Fruit fly (Drosophila melanogaster) whole organism, embryonic: ENCODE data around the gene CG2493.

Experiments
- CG11456 ChIP-seq: fragments of 200-800 bp; sonication (Bioruptor generic); IDR thresholded peaks from 3 replicates; pipeline ENCODE4 v1.3.6; 2022; ENCODE audit warnings: missing biosample characterization, missing genetic modification characterization
- CG11696 ChIP-seq: fragments of 200-800 bp; sonication (Bioruptor generic); IDR thresholded peaks from 2 replicates; pipeline ENCODE4 v1.3.6; 2022; ENCODE audit warnings: missing biosample characterization, missing genetic modification characterization
- CG12299 ChIP-seq: fragments of 200-800 bp; sonication (Bioruptor generic); optimal IDR thresholded peaks from 2 replicates; lab custom pipeline; 2018; ENCODE audit warnings: missing biosample characterization, mild to moderate bottlenecking, missing genetic modification characterization
- CG13775 ChIP-seq: fragments of 200-800 bp; sonication (Bioruptor generic); optimal IDR thresholded peaks from 3 replicates; lab custom pipeline; 2017; ENCODE audit warnings: missing biosample characterization, mild to moderate bottlenecking, missing genetic modification characterization
- CG15514 ChIP-seq: fragments of 200-800 bp; sonication (Bioruptor generic); optimal IDR thresholded peaks from 3 replicates; lab custom pipeline; 2017; ENCODE audit warnings: missing biosample characterization, missing genetic modification characterization, mild to moderate bottlenecking, moderate library complexity, missing genetic modification reagents
- CG1603 ChIP-seq: fragments of 200-800 bp; sonication (Bioruptor generic); optimal IDR thresholded peaks from 2 replicates; lab custom pipeline; 2019; ENCODE audit warnings: missing biosample characterization, mild to moderate bottlenecking, missing genetic modification characterization, moderate library complexity
- CG2202 ChIP-seq: fragments of 200-800 bp; sonication (Bioruptor generic); optimal IDR thresholded peaks from 2 replicates; lab custom pipeline; 2018; ENCODE audit warnings: missing biosample characterization, mild to moderate bottlenecking, missing genetic modification characterization
- CG2875 ChIP-seq: fragments of 200-800 bp; sonication (Bioruptor generic); optimal IDR thresholded peaks from 2 replicates; lab custom pipeline; 2017; ENCODE audit warnings: missing biosample characterization, mild to moderate bottlenecking, missing genetic modification characterization, missing genetic modification reagents
- CG3065 ChIP-seq: fragments of 200-800 bp; sonication (Bioruptor generic); optimal IDR thresholded peaks from 2 replicates; lab custom pipeline; 2016; ENCODE audit warnings: missing biosample characterization, missing genetic modification characterization
- CG6254 ChIP-seq: fragments of 200-800 bp; sonication (Bioruptor generic); optimal IDR thresholded peaks from 3 replicates; lab custom pipeline; 2017; ENCODE audit warnings: mild to moderate bottlenecking, missing biosample characterization, missing genetic modification reagents, missing genetic modification characterization
- CG6689 ChIP-seq: fragments of 200-800 bp; sonication (Bioruptor generic); IDR thresholded peaks from 2 replicates; pipeline ENCODE4 v1.3.6; 2022; ENCODE audit warnings: missing biosample characterization, missing genetic modification characterization
- CG7928 ChIP-seq: fragments of 200-800 bp; sonication (Bioruptor generic); optimal IDR thresholded peaks from 2 replicates; lab custom pipeline; 2017; ENCODE audit warnings: missing biosample characterization, mild to moderate bottlenecking, missing genetic modification characterization
- CG9876 ChIP-seq: fragments of 200-800 bp; sonication (Bioruptor generic); optimal IDR thresholded peaks from 2 replicates; lab custom pipeline; 2016; ENCODE audit warnings: missing biosample characterization, missing genetic modification characterization
- CTCF ChIP-seq: fragments of 200-800 bp; sonication (Bioruptor generic); optimal IDR thresholded peaks from 2 replicates; lab custom pipeline; 2017; ENCODE audit warnings: missing biosample characterization, mild to moderate bottlenecking, missing genetic modification characterization, moderate library complexity
- D ChIP-seq, 2 experiments: fragments of 200-800 bp in 1 of 2; fragments of >200 bp in 1 of 2; sonication (Bioruptor generic) in 1 of 2; optimal IDR thresholded peaks; 2 replicates in 1 of 2; 3 replicates in 1 of 2; lab custom pipeline; 2017; ENCODE audit warnings: mild to moderate bottlenecking in 1 of 2, missing biosample characterization in 1 of 2, missing genetic modification characterization in 1 of 2, missing genetic modification reagents in 1 of 2
- Eip74EF ChIP-seq, 2 experiments: fragments of 200-800 bp in 1 of 2; fragments of >200 bp in 1 of 2; sonication (Bioruptor generic) in 1 of 2; optimal IDR thresholded peaks; 2 replicates each; lab custom pipeline; 2017 to 2019; ENCODE audit warnings: missing biosample characterization in 2 of 2, missing genetic modification characterization in 2 of 2, mild to moderate bottlenecking in 1 of 2, moderate library complexity in 1 of 2
- Ets65A ChIP-seq: fragments of 200-800 bp; sonication (Bioruptor generic); peaks from one replicate; lab custom pipeline; 2016; ENCODE audit warnings: missing biosample characterization, missing genetic modification characterization
- MBD-R2 ChIP-seq: fragments of 200-800 bp; sonication (Bioruptor generic); IDR thresholded peaks from 2 replicates; pipeline ENCODE4 v1.3.6; 2022; ENCODE audit warnings: missing biosample characterization, missing genetic modification characterization
- PHDP ChIP-seq: fragments of 200-800 bp; sonication (Bioruptor generic); optimal IDR thresholded peaks from 3 replicates; lab custom pipeline; 2018; ENCODE audit warnings: missing biosample characterization, mild to moderate bottlenecking, missing genetic modification characterization, moderate library complexity
- Ravus ChIP-seq: fragments of 200-800 bp; sonication (Bioruptor generic); IDR thresholded peaks from 2 replicates; pipeline ENCODE4 v1.3.6; 2022; ENCODE audit warnings: missing biosample characterization, missing genetic modification characterization
- Sin3A ChIP-seq: fragments of >200 bp; optimal IDR thresholded peaks from 2 replicates; lab custom pipeline; 2018
- Ssrp ChIP-seq: fragments of 200-800 bp; sonication (Bioruptor generic); optimal IDR thresholded peaks from 2 replicates; lab custom pipeline; 2018; ENCODE audit warnings: missing biosample characterization, mild to moderate bottlenecking, missing genetic modification characterization, moderate library complexity
- Trl ChIP-seq, 3 experiments: fragments of >200 bp in 2 of 3; fragments of 200-800 bp in 1 of 3; sonication (Bioruptor generic) in 1 of 3; optimal IDR thresholded peaks; 2 replicates in 1 of 3; 3 replicates in 2 of 3; lab custom pipeline; 2016 to 2017; ENCODE audit warnings: missing biosample characterization in 1 of 3, missing genetic modification characterization in 1 of 3
- ac ChIP-seq: fragments of 200-800 bp; sonication (Bioruptor generic); optimal IDR thresholded peaks from 3 replicates; lab custom pipeline; 2017; ENCODE audit warnings: missing biosample characterization, mild to moderate bottlenecking, missing genetic modification characterization
- br ChIP-seq: fragments of >200 bp; optimal IDR thresholded peaks from 2 replicates; lab custom pipeline; 2017
- chinmo ChIP-seq: fragments of 200-800 bp; sonication (Bioruptor generic); IDR thresholded peaks from 4 replicates; pipeline ENCODE4 v1.3.6; 2022; ENCODE audit warnings: missing biosample characterization, missing genetic modification characterization; ENCODE audit not compliant: partially characterized antibody
- chm ChIP-seq: fragments of 200-800 bp; sonication (Bioruptor generic); IDR thresholded peaks from 2 replicates; pipeline ENCODE4 v1.3.6; 2022; ENCODE audit warnings: missing biosample characterization, missing genetic modification characterization
- croc ChIP-seq: fragments of 200-800 bp; sonication (Bioruptor generic); conservative IDR thresholded peaks from 3 replicates; pipeline ENCODE4 v1.3.6; 2022; ENCODE audit warnings: missing biosample characterization, missing genetic modification characterization
- crp ChIP-seq, 2 experiments: fragments of 200-800 bp; sonication (Bioruptor generic); optimal IDR thresholded peaks; 2 replicates in 1 of 2; 3 replicates in 1 of 2; lab custom pipeline; 2017; ENCODE audit warnings: missing biosample characterization in 2 of 2, missing genetic modification characterization in 2 of 2, mild to moderate bottlenecking in 1 of 2, moderate library complexity in 1 of 2
- dati ChIP-seq: fragments of 200-800 bp; sonication (Bioruptor generic); IDR thresholded peaks from 2 replicates; pipeline ENCODE4 v1.3.6; 2022; ENCODE audit warnings: missing biosample characterization, missing genetic modification characterization
- gcm ChIP-seq: fragments of 200-800 bp; sonication (Bioruptor generic); optimal IDR thresholded peaks from 2 replicates; lab custom pipeline; 2019; ENCODE audit warnings: missing biosample characterization, mild to moderate bottlenecking, missing genetic modification characterization, moderate library complexity
- inv ChIP-seq: fragments of 200-800 bp; sonication (Bioruptor generic); IDR thresholded peaks from 2 replicates; pipeline ENCODE4 v1.3.6; 2022; ENCODE audit warnings: missing biosample characterization, missing genetic modification characterization; ENCODE audit not compliant: partially characterized antibody
- lab ChIP-seq: fragments of 200-800 bp; sonication (Bioruptor generic); optimal IDR thresholded peaks from 3 replicates; lab custom pipeline; 2017; ENCODE audit warnings: missing biosample characterization, missing genetic modification characterization, mild to moderate bottlenecking, moderate library complexity, missing genetic modification reagents
- nau ChIP-seq: fragments of 200-800 bp; sonication (Bioruptor generic); optimal IDR thresholded peaks from 3 replicates; lab custom pipeline; 2017; ENCODE audit warnings: missing biosample characterization, mild to moderate bottlenecking, missing genetic modification characterization, missing genetic modification reagents
- otp ChIP-seq: fragments of 200-800 bp; sonication (Bioruptor generic); IDR thresholded peaks from 3 replicates; pipeline ENCODE4, ENCODE4 v1.3.6; 2022; ENCODE audit warnings: missing biosample characterization, missing genetic modification characterization
- p53 ChIP-seq: fragments of 200-800 bp; sonication (Bioruptor generic); optimal IDR thresholded peaks from 2 replicates; lab custom pipeline; 2016; ENCODE audit warnings: missing biosample characterization, missing genetic modification characterization
- pan ChIP-seq, 4 experiments: fragments of >200 bp in 3 of 4; fragments of 200-800 bp in 1 of 4; sonication (Bioruptor generic) in 1 of 4; optimal IDR thresholded peaks in 3 of 4; IDR thresholded peaks in 1 of 4; 2 replicates each; pipeline versions ENCODE4 v1.3.6 to Lab custom; 2017 to 2022; ENCODE audit warnings: missing biosample characterization in 2 of 4, missing genetic modification characterization in 2 of 4, mixed read lengths in 1 of 4
- pros ChIP-seq: fragments of 200-800 bp; sonication (Bioruptor generic); optimal IDR thresholded peaks from 3 replicates; lab custom pipeline; 2019; ENCODE audit warnings: missing biosample characterization, mild to moderate bottlenecking, missing genetic modification characterization, moderate library complexity
- ro ChIP-seq: fragments of 200-800 bp; sonication (Bioruptor generic); IDR thresholded peaks from 2 replicates; pipeline ENCODE4 v1.3.6; 2022; ENCODE audit warnings: missing biosample characterization, missing genetic modification characterization
- sd ChIP-seq: fragments of 200-800 bp; sonication (Bioruptor generic); optimal IDR thresholded peaks from 3 replicates; lab custom pipeline; 2018; ENCODE audit warnings: missing biosample characterization, mild to moderate bottlenecking, missing genetic modification characterization, moderate library complexity
- sens-2 ChIP-seq: fragments of 200-800 bp; sonication (Bioruptor generic); IDR thresholded peaks from 2 replicates; pipeline ENCODE4 v1.3.6; 2022; ENCODE audit warnings: missing biosample characterization, missing genetic modification characterization
- sim ChIP-seq: fragments of 200-800 bp; sonication (Bioruptor generic); IDR thresholded peaks from 2 replicates; pipeline ENCODE4 v1.3.6; 2022; ENCODE audit warnings: missing biosample characterization, missing genetic modification characterization
- sna ChIP-seq: fragments of 200-800 bp; sonication (Bioruptor generic); IDR thresholded peaks from 2 replicates; pipeline ENCODE4 v1.3.6; 2022; ENCODE audit warnings: missing biosample characterization, missing genetic modification characterization; ENCODE audit not compliant: partially characterized antibody
- tio ChIP-seq: fragments of 200-800 bp; sonication (Bioruptor generic); optimal IDR thresholded peaks from 2 replicates; lab custom pipeline; 2017; ENCODE audit warnings: missing biosample characterization, missing genetic modification characterization, inconsistent platforms
- ttk ChIP-seq: fragments of 200-800 bp; sonication (Bioruptor generic); IDR thresholded peaks from 2 replicates; pipeline ENCODE4 v2.1.2; 2022; ENCODE audit warnings: missing biosample characterization, missing genetic modification characterization
- unpg ChIP-seq: fragments of 200-800 bp; sonication (Bioruptor generic); optimal IDR thresholded peaks from 3 replicates; lab custom pipeline; 2018; ENCODE audit warnings: missing biosample characterization, mild to moderate bottlenecking, missing genetic modification characterization, moderate library complexity
- z ChIP-seq: fragments of 200-800 bp; sonication (Bioruptor generic); IDR thresholded peaks from 3 replicates; pipeline ENCODE4 v1.3.6; 2022; ENCODE audit warnings: missing biosample characterization, missing genetic modification characterization
- zfh2 ChIP-seq: fragments of 200-800 bp; sonication (Bioruptor generic); optimal IDR thresholded peaks from 2 replicates; lab custom pipeline; 2016; ENCODE audit warnings: missing biosample characterization, missing genetic modification characterization

The CG2493 gene

dm6 chr2L:20416754-20417563 lies 46.3 kb downstream of the CG2493 start, which contains the start of the genes CG10949 and Arpc2 (continued):
- TF ChIP-seq ac (GFP tag; lab: Kevin White, UChicago) (no peak), gcm (GFP tag; lab: Kevin White, UChicago) (peak; percentile 10), chm (GFP tag; lab: Robert Waterston, UW) (no peak; the same call in 1 of the 2 replicates), lab (GFP tag; lab: Kevin White, UChicago) (peak; percentile 29), inv (GFP tag; lab: Robert Waterston, UW) (peak; percentile 60; the same call in 1 of the 2 replicates), Ets65A (GFP tag; lab: Kevin White, UChicago) (peak; percentile 74), Ravus (GFP tag; lab: Robert Waterston, UW) (no peak), p53 (no peak), Ssrp (tag; lab: Kevin White, UChicago) (peak; percentile 31), croc (0 out of 3 replicates have a peak, but pooled peaks have one; percentile 17), CG9876 (GFP tag; lab: Kevin White, UChicago) (no peak), sd (peak; percentile 84), CG3065 (no peak), CG6254 (GFP tag; lab: Kevin White, UChicago) (peak; percentile 12), nau (GFP tag; lab: Kevin White, UChicago) (no peak), otp (GFP tag; lab: Robert Waterston, UW) (no peak), CG12299 (tag; lab: Kevin White, UChicago) (no peak), CG2202 (tag; lab: Kevin White, UChicago) (no peak), chinmo (GFP tag; lab: Robert Waterston, UW) (peak; percentile 91; the same call in 1 of the 4 replicates), Eip74EF (GFP tag; optimal IDR thresholded peaks at IDR 0.05; lab: Kevin White, UChicago) (no peak), CG15514 (GFP tag; lab: Kevin White, UChicago) (peak; percentile 11), CG11456 (no peak), sna (no peak), CG6689 (GFP tag; lab: Robert Waterston, UW) (peak; percentile 48; the same call in 1 of the 2 replicates), CG2875 (no peak), MBD-R2 (GFP tag; lab: Robert Waterston, UW) (no peak; the same call in 1 of the 2 replicates), ttk (no peak), pros (GFP tag; lab: Kevin White, UChicago) (peak; percentile 58), CG11696 (GFP tag; lab: Robert Waterston, UW) (0 out of 2 replicates have a peak, but pooled peaks have one; percentile 15), D (optimal IDR thresholded peaks at IDR 0.05; lab: Kevin White, UChicago) (no peak), D (GFP tag; optimal IDR thresholded peaks at IDR 0.05; lab: Kevin White, UChicago) (no peak), ro (GFP tag; lab: Robert Waterston, UW) (no peak), unpg (GFP tag; lab: Kevin White, UChicago) (peak; percentile 58), z (GFP tag; lab: Robert Waterston, UW) (no peak), tio (GFP tag; lab: Kevin White, UChicago) (peak; percentile 42), crp (GFP tag; optimal IDR thresholded peaks at IDR 0.05; lab: Kevin White, UChicago) (peak; percentile 39 to 80), CG13775 (GFP tag; lab: Kevin White, UChicago) (peak; percentile 65), sens-2 (GFP tag; lab: Robert Waterston, UW) (no peak), CG1603 (tag; lab: Kevin White, UChicago) (no peak), CG7928 (no peak), CTCF (GFP tag; lab: Kevin White, UChicago) (no peak), br (lab: Kevin White, UChicago) (no peak), Sin3A (lab: Kevin White, UChicago) (peak; percentile 33), dati (no peak), zfh2 (peak; percentile 11), PHDP (tag; lab: Kevin White, UChicago) (peak; percentile 57), pan (optimal IDR thresholded peaks at IDR 0.05; lab: Kevin White, UChicago) (no peak), pan (GFP tag; optimal IDR thresholded peaks at IDR 0.05 in 1 of 2, IDR thresholded peaks at IDR 0.05 in 1 of 2) (peak in 1 of 2 experiments; percentile 35), sim (GFP tag; lab: Robert Waterston, UW) (no peak), Trl (optimal IDR thresholded peaks at IDR 0.05; lab: Kevin White, UChicago) (peak; percentile 68 to 83), Trl (GFP tag; optimal IDR thresholded peaks at IDR 0.05; lab: Kevin White, UChicago) (no peak)
